Worm (Caenorhabditis elegans): ENCODE results near the gene ima-3.

- no peak for TF ChIP-seq jun-1 (tag; optimal IDR thresholded peaks at IDR 0.05)
- TF ChIP-seq nhr-237 (tag; optimal IDR thresholded peaks at IDR 0.05) = no peak
- no peak for TF ChIP-seq dsc-1 (tag; optimal IDR thresholded peaks at IDR 0.05)
- TF ChIP-seq fkh-4 (tag; optimal IDR thresholded peaks at IDR 0.05; ENCODE audit: borderline replicate concordance) = no peak
- TF ChIP-seq pag-3 (tag; optimal IDR thresholded peaks at IDR 0.05; ENCODE audit: borderline replicate concordance, insufficient read depth) = no peak
- no peak for TF ChIP-seq zag-1 (tag; optimal IDR thresholded peaks at IDR 0.05)
- no peak for TF ChIP-seq skn-1 (tag; optimal IDR thresholded peaks at IDR 0.05)
These were observed 7.1 kb upstream of the ima-3 start, which contains the start of gene clec-180 for ce11 chrIV:7568593-7568992.
